Worm (Caenorhabditis elegans): ENCODE results near the gene M110.8.

DNA sequence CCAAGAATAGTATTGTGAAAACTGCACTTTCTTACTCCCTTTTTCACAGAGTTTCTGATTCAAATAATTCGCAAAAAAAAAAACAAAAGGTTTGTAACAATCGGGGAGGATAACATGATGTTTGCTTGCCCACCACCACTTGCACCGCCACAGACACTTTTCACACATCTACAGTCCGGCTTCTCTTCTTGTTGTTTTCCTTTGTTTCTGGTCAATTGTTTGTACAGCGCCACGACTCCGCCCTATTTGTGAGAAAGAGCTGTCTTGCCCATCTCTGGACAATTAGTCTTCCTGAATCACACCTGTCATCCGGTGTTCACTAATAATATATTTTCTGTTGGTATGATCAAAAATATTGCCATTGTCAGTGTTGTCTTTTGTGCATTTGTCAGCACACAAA is 21.6 kb upstream of the M110.8 start, which contains the start of gene M110.9:
- no peak for TF ChIP-seq ama-1 (optimal IDR thresholded peaks at IDR 0.05)
- TF ChIP-seq pha-4 (tag; optimal IDR thresholded peaks at IDR 0.05) = no peak
- TF ChIP-seq elt-2 (tag; optimal IDR thresholded peaks at IDR 0.05) = no peak
- TF ChIP-seq ztf-4 (tag; optimal IDR thresholded peaks at IDR 0.05) = no peak
- no peak for TF ChIP-seq snpc-4 (tag; optimal IDR thresholded peaks at IDR 0.05)
- no peak for TF ChIP-seq elt-1 (tag; optimal IDR thresholded peaks at IDR 0.05)

Data from whole organism, L3 larva.